Fruit fly (Drosophila melanogaster): ENCODE measurements around the gene nSMase.

DNA sequence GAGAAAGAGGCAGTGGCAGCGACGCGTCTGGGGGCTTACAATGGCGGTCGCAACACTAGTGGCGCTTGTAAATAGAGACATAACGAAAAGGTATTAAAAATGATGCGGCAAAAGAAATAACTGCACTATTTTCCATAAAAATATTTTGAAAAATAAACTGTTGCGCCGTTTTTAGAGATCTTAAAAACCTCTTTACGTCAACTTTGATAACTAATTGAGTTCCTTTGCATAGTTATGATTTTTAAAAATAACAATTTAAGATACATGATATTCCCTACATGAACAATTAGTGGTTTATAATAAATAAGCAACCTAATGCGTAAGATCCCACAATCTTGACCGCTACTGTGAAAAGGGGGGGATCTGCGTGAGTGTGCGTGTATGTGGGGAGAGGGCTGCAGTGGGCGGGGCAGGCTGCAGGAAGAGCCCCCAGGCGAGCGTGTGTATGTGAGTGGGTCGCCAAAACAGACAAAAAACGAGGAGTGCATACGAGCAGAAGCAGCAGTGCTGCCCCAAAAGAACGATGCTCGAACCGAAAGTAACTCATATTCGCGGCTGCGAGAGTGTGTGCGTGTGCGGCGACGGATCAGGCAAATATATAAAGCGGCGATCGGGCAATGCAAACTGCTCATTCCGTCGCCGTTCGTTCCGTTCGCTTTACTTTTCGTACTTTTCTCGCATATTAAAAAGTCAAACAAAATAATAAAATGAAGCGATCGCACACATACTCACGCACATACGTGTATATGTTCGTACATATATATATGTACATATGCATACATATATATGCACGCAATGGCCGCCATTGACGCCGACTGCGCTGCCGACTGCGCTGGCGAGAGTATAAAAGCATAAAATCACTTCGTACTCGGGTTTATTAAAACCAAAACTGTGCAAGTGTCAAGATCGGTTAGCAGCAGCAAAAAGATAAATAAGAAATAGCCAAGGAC lies 30.0 kb downstream of the nSMase start:
- TF ChIP-seq CTCF (optimal IDR thresholded peaks at IDR 0.05) (no peak), CG8478 (optimal IDR thresholded peaks at IDR 0.05) (no peak)

Data from S2 (cell line).